Worm (Caenorhabditis elegans): ENCODE results near the gene dpy-8.

DNA sequence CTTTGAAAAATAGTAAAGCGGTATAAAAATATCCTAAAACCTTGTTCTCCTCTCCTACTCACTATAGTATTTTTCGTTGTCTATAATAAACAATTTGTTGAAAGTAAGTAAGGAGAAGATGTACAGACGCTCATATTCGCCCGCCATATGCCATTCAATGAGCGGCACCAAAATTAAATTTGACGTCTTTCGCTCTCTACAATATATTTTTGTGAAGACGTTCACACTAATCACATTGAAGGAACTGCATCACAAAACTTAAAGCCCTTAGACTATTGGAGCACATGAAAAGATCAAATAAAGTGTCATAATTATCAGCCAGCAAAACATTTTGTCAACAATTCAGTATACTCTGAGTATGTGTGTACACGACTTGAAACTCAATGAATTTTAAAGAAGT, 18.5 kb downstream of the dpy-8 start:
- no peak for TF ChIP-seq him-1 (tag; optimal IDR thresholded peaks at IDR 0.05)
- TF ChIP-seq W03F9.2 (tag; optimal IDR thresholded peaks at IDR 0.05), result no peak
- TF ChIP-seq dao-5 (tag; optimal IDR thresholded peaks at IDR 0.05), result no peak
